Worm (Caenorhabditis elegans): ENCODE measurements around the gene clec-2.

clec-2 gene

DNA sequence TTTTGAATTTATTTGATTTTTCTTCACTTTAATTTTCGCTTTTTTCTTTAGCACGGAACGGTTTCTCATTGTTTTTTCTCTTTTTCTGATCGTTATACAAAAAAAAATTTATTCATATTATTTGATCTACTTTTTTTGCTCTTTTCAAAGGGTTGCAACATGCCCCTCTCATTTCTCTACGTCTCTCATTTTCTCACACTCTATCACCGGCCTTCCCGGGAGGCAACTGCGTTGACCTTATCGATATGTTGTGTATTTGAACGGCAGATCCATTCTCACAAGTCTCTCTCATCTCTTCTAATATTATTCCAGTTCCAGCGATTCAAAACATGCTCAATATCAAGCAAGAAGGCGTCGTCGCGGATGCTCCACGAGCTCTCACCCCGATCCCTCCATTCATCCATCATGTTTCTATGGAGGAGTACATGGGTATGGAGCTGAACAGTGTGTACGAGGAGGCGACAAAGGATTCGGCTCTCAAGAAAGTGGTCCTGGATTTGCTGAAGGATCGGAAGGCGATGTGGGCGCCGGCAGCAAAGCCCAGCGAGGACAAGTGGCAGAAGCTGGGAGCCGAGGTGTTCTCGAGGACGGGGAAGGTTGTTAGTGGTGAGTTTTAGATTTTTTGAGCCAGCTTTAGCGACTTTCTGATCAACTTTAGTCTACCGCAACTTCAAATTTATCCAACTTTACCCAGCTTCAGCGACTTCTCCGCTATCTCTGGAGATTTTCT lies 22.5 kb downstream of the clec-2 start, which contains the start of gene lido-9:
Gene lido-9, plus strand, starts transcription at position 234 of the 730 bp plus-strand sequence.
- no peak for TF ChIP-seq W03F9.2 (tag; optimal IDR thresholded peaks at IDR 0.05)
- no peak for TF ChIP-seq dao-5 (tag; optimal IDR thresholded peaks at IDR 0.05)
- no peak for TF ChIP-seq him-1 (tag; optimal IDR thresholded peaks at IDR 0.05)

DNA sequence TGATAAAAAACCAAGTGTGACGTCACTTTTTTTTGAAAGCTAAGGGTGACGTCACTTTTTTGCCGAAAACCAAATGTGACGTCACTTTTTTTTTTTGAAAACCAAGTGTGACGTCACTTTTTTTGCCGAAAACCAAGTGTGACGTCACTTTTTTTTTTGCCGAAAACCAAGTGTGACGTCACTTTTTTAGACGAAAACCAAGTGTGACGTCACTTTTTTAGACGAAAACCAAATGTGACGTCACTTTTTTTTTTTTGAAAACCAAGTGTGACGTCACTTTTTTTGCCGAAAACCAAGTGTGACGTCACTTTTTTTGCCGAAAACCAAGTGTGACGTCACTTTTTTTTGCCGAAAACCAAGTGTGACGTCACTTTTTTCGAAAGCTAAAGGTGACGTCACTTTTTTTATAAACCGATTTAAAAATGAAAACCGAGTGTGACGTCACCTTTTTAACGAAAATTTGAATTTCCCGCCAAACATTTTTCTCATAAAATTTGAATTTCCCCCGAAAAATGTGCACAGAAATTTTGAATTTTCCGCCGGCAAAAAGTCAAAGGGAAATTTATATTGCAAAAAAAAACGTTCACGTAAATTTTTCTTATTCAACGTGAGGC lies 25.3 kb downstream of the clec-2 start:
- TF ChIP-seq him-1 (tag; optimal IDR thresholded peaks at IDR 0.05), result no peak
- no peak for TF ChIP-seq W03F9.2 (tag; optimal IDR thresholded peaks at IDR 0.05)

DNA sequence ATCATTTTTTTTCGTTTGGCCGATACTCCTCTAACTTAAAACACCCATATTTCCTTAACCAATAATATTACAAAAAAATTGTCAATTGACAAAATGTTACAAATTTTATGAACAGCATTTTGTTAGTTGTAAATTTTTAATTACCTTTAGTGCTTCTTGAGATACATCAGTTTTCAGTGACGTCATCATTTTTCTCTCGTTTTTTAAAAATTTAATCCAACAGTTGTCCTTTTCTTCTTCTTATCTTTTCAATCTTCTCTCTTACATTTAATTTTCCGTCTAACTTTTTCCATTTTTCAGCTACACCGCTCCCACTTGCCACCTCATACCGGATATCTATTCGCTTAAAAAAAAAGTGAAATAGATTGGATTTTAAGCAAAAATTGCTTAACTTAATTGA lies 26.5 kb downstream of the clec-2 start, which contains the start of gene lido-8:
Gene lido-8, plus strand, starts transcription at position 301 of the 400 bp plus-strand sequence.
- TF ChIP-seq W03F9.2 (tag; optimal IDR thresholded peaks at IDR 0.05) (no peak), dao-5 (tag; optimal IDR thresholded peaks at IDR 0.05) (no peak), him-1 (tag; optimal IDR thresholded peaks at IDR 0.05) (no peak)

DNA sequence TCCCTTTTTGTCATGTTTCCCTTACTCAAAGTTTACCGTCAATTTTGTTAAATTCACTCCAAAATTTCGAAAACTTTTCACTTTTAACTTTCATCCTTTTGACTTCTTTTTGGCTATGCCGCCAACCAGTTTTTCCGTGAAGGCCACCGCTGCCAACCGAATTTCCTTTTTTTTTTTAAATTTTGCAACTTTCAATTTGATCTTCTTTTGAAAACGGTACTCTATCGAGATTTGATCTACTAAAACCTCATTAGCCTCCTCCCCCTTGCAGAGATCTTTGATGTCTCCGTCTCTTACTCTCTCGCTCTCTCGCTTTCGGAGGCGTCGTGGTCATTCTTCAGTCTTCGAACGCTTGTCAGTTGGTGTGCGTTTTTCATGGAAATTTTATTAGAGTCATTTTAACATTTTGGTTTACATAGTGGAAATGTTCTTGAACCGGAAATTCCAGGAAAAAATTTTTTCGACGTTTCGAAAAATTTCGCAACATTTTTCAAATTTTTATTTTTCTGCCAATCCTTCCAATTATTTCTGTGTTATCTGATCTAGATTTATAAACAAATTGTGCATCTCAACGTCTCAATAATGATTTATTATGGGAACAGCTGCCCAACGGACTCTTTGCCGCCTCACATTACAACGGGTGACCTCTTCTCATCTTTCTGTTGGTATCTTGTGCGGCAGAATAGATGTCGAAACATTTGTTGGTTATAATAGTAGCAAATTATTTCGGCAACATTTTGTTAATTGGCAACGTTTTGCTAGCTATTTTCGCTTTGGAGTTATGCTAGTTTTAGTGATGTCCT lies 28.4 kb downstream of the clec-2 start:
- TF ChIP-seq him-1 (tag; optimal IDR thresholded peaks at IDR 0.05), result no peak
- no peak for TF ChIP-seq dao-5 (tag; optimal IDR thresholded peaks at IDR 0.05)
- TF ChIP-seq W03F9.2 (tag; optimal IDR thresholded peaks at IDR 0.05), result no peak

DNA sequence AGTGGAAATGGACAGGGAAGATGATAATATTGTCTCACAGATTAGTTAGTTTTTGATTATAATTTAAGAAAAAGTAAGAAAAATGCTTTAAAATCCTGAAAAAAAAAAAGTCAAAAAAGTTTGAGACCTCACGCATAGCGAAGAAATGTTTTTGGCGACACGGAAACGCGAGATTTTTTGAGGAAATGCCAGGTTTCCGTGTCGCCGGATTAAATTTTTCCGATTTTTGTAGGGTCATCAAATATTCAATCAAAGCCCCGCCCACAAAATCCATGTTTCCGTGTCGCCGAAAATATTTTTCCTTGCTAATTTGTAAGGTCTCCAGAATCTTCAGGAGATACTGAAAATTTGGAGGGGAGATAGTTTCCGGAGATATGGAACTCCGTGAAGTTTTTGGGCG lies 30.9 kb downstream of the clec-2 start:
- TF ChIP-seq him-1 (tag; optimal IDR thresholded peaks at IDR 0.05) (no peak), dao-5 (tag; optimal IDR thresholded peaks at IDR 0.05) (no peak), W03F9.2 (tag; optimal IDR thresholded peaks at IDR 0.05) (no peak)

DNA sequence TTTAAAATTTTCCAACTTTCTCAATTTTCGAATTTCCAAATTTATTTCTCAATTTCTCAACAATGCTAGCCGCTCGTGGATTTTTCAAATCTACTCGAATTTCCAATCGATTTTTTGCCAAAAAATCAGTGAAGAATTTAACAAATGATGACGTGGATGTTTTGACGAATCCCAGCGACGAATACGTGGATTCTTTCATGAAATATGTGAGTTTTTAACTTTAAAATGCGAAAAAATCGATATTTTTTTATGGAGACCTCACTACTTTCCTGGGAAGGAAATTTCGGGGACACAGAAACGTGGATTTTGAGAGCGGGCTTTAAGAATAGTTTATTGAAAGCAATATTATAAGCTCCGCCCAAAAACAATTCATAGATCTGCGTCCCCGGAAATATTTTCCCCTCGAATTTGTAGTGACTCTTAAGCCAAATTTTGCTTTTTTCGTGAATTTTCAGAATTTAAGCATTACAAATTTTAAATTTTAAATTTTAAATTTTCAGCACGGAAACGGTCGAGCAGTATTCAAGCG lies 31.6 kb downstream of the clec-2 start, which contains the start of gene K08A2.2:
Gene K08A2.2, plus strand, starts transcription at position 51 of the 529 bp plus-strand sequence.
- TF ChIP-seq him-1 (tag; optimal IDR thresholded peaks at IDR 0.05), result no peak
- TF ChIP-seq dao-5 (tag; optimal IDR thresholded peaks at IDR 0.05), result no peak
- TF ChIP-seq W03F9.2 (tag; optimal IDR thresholded peaks at IDR 0.05), result no peak

DNA sequence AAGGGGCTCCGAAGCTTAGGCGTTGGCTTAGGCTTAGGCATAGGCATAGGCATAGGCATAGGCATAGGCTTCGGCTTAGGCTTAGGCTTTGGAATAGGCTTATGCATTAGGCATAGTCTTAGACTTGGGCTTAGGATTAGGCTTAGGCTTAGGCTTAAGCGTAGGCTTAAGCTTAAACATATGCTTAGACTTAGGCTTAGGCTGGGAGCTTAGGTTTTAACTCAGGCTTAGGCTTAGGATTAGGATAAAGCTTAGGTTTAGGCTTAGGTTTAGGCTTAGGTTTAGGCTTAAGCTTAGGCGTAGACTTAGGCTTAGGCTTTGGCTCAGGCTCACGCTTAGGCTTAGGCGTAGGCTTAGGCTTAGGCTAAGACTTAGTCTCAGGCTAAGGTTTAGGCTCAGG lies 33.1 kb downstream of the clec-2 start:
- TF ChIP-seq W03F9.2 (tag; optimal IDR thresholded peaks at IDR 0.05) (no peak), dao-5 (tag; optimal IDR thresholded peaks at IDR 0.05) (no peak)

DNA sequence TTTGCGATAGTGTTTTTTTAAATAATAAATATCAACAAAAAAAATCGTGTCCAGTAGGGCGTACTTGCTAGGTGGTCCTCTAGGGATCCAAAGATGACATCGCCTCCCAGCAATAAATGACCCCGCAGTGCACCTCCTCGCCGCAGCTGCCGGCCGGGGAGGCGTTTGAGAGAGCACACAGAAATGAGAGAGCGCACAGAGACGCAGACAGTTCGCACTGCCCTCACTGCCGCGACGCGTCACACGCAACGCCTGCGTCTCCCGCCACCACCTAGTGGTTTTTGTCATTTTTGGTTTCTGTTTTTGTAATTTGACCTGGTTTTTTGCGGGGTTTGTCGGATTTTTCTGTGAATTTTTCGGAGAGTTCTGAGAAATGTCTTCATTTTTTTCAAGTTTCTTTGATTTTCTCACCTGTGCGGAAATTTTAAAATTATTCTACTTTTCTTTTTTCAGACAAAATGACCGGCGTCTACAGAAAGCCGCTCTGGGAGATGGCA lies 35.3 kb downstream of the clec-2 start, which contains the start of gene lido-7:
Gene lido-7, plus strand, starts transcription at position 447 of the 497 bp plus-strand sequence.
- peak; percentile 18 for TF ChIP-seq him-1 (tag; optimal IDR thresholded peaks at IDR 0.05)
- no peak for TF ChIP-seq W03F9.2 (tag; optimal IDR thresholded peaks at IDR 0.05)

DNA sequence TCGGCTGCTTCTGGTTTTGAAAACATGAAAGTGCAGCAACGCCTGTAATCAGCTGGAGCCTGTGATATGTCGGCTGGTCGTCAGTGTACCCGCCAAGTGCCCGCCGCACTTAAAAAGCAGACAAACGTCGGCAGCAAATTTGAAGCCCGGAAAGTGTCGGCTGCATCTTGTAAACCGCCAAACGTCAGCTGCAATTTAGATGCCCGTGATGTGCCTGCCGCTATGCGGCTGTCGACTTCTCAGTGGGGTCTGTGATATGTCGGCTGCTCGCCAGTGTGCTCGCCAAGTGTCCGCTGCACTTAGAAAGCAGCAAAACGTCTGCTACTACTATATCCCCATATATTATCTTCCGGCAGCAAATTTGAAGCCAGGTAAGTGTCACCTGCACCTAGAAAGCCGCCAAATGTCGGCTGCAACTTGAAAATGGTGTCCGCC lies 36.1 kb downstream of the clec-2 start:
- TF ChIP-seq dao-5 (tag; optimal IDR thresholded peaks at IDR 0.05) (no peak), him-1 (tag; optimal IDR thresholded peaks at IDR 0.05) (no peak), W03F9.2 (tag; optimal IDR thresholded peaks at IDR 0.05) (no peak)

DNA sequence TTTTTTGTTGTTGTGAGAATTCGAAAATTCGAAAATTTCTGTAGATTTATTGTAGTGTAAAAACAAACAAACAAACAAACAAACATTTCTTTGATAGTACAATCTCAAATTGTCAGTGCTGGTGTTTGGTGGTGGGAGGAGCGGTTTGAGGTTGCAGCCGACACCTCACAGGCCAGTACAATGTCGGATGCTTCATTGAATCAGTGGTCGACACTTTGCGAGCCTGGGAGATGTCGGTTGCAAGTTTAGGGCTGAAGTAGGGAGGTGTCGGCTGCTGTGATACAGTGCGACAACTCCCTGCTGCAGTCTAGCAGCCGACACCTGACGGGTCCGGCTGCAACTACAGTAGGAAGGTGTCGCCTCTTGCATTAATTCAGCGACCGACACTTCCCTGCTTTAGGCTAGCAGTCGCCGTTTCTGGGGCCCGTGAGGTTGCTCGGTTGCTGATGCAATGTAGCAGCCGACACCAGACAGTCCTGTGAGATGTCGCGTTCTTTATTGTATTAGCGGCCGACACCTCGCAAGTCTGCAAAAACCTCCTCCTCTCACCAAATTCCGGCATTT lies 37.2 kb downstream of the clec-2 start:
- TF ChIP-seq him-1 (tag; optimal IDR thresholded peaks at IDR 0.05), result no peak
- TF ChIP-seq dao-5 (tag; optimal IDR thresholded peaks at IDR 0.05), result no peak
- no peak for TF ChIP-seq W03F9.2 (tag; optimal IDR thresholded peaks at IDR 0.05)

DNA sequence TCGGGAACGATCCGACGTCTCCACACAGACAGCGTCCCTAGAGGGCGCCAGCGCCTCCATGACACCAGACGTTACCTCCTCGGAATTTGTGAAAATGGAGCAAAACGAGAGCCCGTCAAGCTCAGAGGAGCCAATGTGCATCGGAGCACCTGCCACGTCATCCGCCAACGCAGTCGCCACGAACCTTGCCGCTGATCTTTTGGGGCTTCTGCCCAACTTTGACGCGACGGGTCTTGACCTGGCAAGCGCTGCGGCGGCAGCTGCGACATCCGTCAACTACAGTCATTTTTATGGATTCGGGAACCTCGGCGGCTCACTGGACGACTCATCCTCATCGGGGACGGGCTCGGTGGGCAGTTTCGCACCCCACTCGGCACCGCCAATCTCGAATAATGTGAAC lies 37.8 kb downstream of the clec-2 start:
- TF ChIP-seq dao-5 (tag; optimal IDR thresholded peaks at IDR 0.05) (no peak), him-1 (tag; optimal IDR thresholded peaks at IDR 0.05) (no peak), W03F9.2 (tag; optimal IDR thresholded peaks at IDR 0.05) (no peak)

DNA sequence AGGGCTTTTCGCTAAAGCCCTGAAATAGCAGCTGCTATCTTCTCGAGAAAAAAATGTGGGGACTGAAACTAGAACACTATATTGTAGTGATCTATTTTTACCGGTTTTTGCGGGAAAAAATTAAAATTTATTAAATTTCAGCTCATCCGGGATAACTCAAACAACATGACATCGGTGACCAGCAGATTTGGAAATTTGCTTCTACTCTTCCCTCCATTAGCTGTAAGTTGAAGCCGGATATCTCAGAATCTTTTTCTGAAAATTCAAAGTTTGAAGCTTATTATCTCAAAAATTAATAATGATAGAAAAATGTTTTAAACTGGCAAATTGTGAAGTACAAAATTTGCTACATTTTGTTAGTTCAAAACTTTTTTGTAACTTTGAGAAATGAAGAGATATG lies 38.8 kb downstream of the clec-2 start:
- TF ChIP-seq dao-5 (tag; optimal IDR thresholded peaks at IDR 0.05) (no peak), him-1 (tag; optimal IDR thresholded peaks at IDR 0.05) (no peak), W03F9.2 (tag; optimal IDR thresholded peaks at IDR 0.05) (no peak)

DNA sequence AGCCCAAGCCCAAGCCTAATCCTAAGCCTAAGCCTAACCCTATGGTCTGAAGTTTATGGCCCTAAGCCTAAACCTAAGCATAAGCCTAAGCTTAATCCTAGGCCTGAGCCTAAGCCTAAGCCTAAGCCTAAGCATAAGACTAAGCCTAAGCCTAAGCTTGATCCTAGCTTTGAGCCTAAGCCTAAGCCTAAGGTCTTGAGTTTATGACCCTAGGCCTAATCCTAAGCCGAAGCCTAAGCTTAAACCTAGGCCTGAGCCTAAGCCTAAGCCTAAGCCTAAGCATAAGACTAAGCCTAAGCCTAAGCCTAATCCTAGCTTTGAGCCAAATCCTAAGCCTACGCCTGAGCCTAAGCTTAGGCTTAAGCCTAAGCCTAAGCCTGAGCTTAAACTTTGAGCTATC lies 44.2 kb downstream of the clec-2 start:
- TF ChIP-seq W03F9.2 (tag; optimal IDR thresholded peaks at IDR 0.05), result no peak
- no peak for TF ChIP-seq him-1 (tag; optimal IDR thresholded peaks at IDR 0.05)
- TF ChIP-seq dao-5 (tag; optimal IDR thresholded peaks at IDR 0.05), result no peak
